Worm (Caenorhabditis elegans) whole organism, L4/young adult: ENCODE results near the gene C09E7.8.

Experiments used
- W03F9.2 ChIP-seq: fragments of 150-350 bp; optimal IDR thresholded peaks from 2 replicates; lab custom pipeline; 2014; ENCODE audit warnings: missing biosample characterization, missing genetic modification characterization
- dao-5 ChIP-seq: sonication (generic microtip); optimal IDR thresholded peaks from 2 replicates; lab custom pipeline; 2016; ENCODE audit warnings: missing genotype, missing genetic modification characterization, moderate library complexity, missing compliant biosample characterization
- him-1 ChIP-seq: sonication (generic microtip); optimal IDR thresholded peaks from 2 replicates; lab custom pipeline; 2016; ENCODE audit warnings: missing genotype, missing genetic modification reagents, missing genetic modification characterization, missing compliant biosample characterization

ce11 chrIII:6587564-6587963 lies 29.2 kb upstream of the C09E7.8 start, which contains the start of gene ddo-3:
- no peak for TF ChIP-seq him-1 (tag; lab: Kevin White, UChicago)
- TF ChIP-seq dao-5 (tag; lab: Kevin White, UChicago), result no peak
- TF ChIP-seq W03F9.2, result no peak
